Worm (Caenorhabditis elegans) whole organism, L4 larva: Measurements from ENCODE around the gene F08G2.5.

Experiments
- F10B5.3 ChIP-seq: sonication (generic microtip); optimal IDR thresholded peaks from 2 replicates; lab custom pipeline; 2016; ENCODE audit warnings: mild to moderate bottlenecking, missing genetic modification characterization, missing compliant biosample characterization
- F49E8.2 ChIP-seq: sonication (generic microtip); optimal IDR thresholded peaks from 2 replicates; lab custom pipeline; 2016; ENCODE audit warnings: missing compliant biosample characterization, mild to moderate bottlenecking, missing genetic modification characterization, borderline replicate concordance
- aly-2 ChIP-seq: sonication (generic microtip); optimal IDR thresholded peaks from 2 replicates; lab custom pipeline; 2018; ENCODE audit warnings: missing biosample characterization, missing genetic modification characterization
- ama-1 ChIP-seq: fragments of 150-350 bp; optimal IDR thresholded peaks from 2 replicates; lab custom pipeline; 2014; ENCODE audit warnings: inconsistent platforms, mixed read lengths
- arid-1 ChIP-seq: fragments of 200-800 bp; sonication (Bioruptor generic); conservative IDR thresholded peaks from 2 replicates; pipeline ENCODE4 v1.3.6; 2022; ENCODE audit warnings: missing genetic modification reagents, missing genetic modification characterization, missing compliant biosample characterization
- ceh-32 ChIP-seq: sonication (generic microtip); optimal IDR thresholded peaks from 2 replicates; lab custom pipeline; 2016; ENCODE audit warnings: mild to moderate bottlenecking, missing genetic modification characterization, missing compliant biosample characterization; ENCODE audit not compliant: poor library complexity
- ctbp-1 ChIP-seq: fragments of 200-800 bp; sonication (Bioruptor generic); IDR thresholded peaks from 2 replicates; pipeline ENCODE4 v1.3.6; 2022; ENCODE audit warnings: missing genetic modification reagents, missing genetic modification characterization, missing compliant biosample characterization
- daf-16 ChIP-seq, 3 experiments: sonication (generic microtip); optimal IDR thresholded peaks; 2 replicates each; lab custom pipeline; 2016 to 2017; ENCODE audit warnings: missing genetic modification characterization in 3 of 3, missing genetic modification reagents in 3 of 3, mild to moderate bottlenecking in 2 of 3, missing compliant biosample characterization in 2 of 3, missing biosample characterization in 1 of 3, moderate library complexity in 1 of 3
- dmd-8 ChIP-seq: fragments of 200-800 bp; sonication (Bioruptor generic); IDR thresholded peaks from 2 replicates; pipeline ENCODE4 v1.3.6; 2022; ENCODE audit warnings: missing genetic modification characterization, missing compliant biosample characterization
- dmd-9 ChIP-seq: fragments of 200-800 bp; sonication (Bioruptor generic); IDR thresholded peaks from 2 replicates; pipeline ENCODE4 v1.3.6; 2022; ENCODE audit warnings: missing genetic modification reagents, missing genetic modification characterization, missing compliant biosample characterization
- duxl-1 ChIP-seq: sonication (generic microtip); optimal IDR thresholded peaks from 2 replicates; lab custom pipeline; 2016; ENCODE audit warnings: mild to moderate bottlenecking, missing genetic modification characterization, moderate library complexity, missing compliant biosample characterization; ENCODE audit not compliant: poor library complexity
- dve-1 ChIP-seq: sonication (generic microtip); optimal IDR thresholded peaks from 2 replicates; lab custom pipeline; 2017; ENCODE audit warnings: antibody characterized with exemption, mild to moderate bottlenecking, missing genetic modification characterization, missing compliant biosample characterization; ENCODE audit not compliant: insufficient read depth
- hif-1 ChIP-seq, 2 experiments: sonication (generic microtip); optimal IDR thresholded peaks; 2 replicates each; lab custom pipeline; 2016 to 2017; ENCODE audit warnings: missing compliant biosample characterization in 2 of 2, missing genetic modification characterization in 2 of 2, missing genetic modification reagents in 2 of 2, missing genotype in 2 of 2, mild to moderate bottlenecking in 1 of 2
- hlh-30 ChIP-seq: sonication (generic microtip); optimal IDR thresholded peaks from 2 replicates; lab custom pipeline; 2017; ENCODE audit warnings: antibody characterized with exemption, mild to moderate bottlenecking, missing genetic modification characterization, missing compliant biosample characterization; ENCODE audit not compliant: insufficient read depth
- hmg-1.1 ChIP-seq: fragments of 200-800 bp; sonication (Bioruptor generic); IDR thresholded peaks from 2 replicates; pipeline ENCODE4 v1.3.6; 2022; ENCODE audit warnings: missing genetic modification reagents, missing genetic modification characterization, missing compliant biosample characterization
- lin-1 ChIP-seq: fragments of 200-800 bp; sonication (Bioruptor generic); IDR thresholded peaks from 2 replicates; pipeline ENCODE4 v1.3.6; 2022; ENCODE audit warnings: missing genetic modification reagents, missing genetic modification characterization, missing compliant biosample characterization
- lin-13 ChIP-seq: fragments of 150-350 bp; optimal IDR thresholded peaks from 2 replicates; lab custom pipeline; 2014; ENCODE audit warnings: missing biosample characterization, missing genetic modification reagents, missing genetic modification characterization
- lin-29 ChIP-seq: fragments of 200-800 bp; sonication (Bioruptor generic); IDR thresholded peaks from 2 replicates; pipeline ENCODE4 v1.3.6; 2022; ENCODE audit warnings: missing genetic modification reagents, missing genetic modification characterization, missing compliant biosample characterization
- lin-38 ChIP-seq: fragments of 200-800 bp; sonication (Bioruptor generic); IDR thresholded peaks from 2 replicates; pipeline ENCODE4 v1.3.6; 2022; ENCODE audit warnings: missing genetic modification reagents, missing genetic modification characterization, missing compliant biosample characterization
- lir-3 ChIP-seq: sonication (generic microtip); optimal IDR thresholded peaks from 2 replicates; lab custom pipeline; 2016; ENCODE audit warnings: mild to moderate bottlenecking, missing genetic modification characterization, missing compliant biosample characterization
- madf-5 ChIP-seq, 2 experiments: fragments of 200-800 bp; sonication (Bioruptor generic); IDR thresholded peaks; 2 replicates each; pipeline ENCODE4 v1.3.6; 2022; ENCODE audit warnings: missing compliant biosample characterization in 2 of 2, missing genetic modification characterization in 2 of 2
- mdt-29 ChIP-seq: fragments of 200-800 bp; sonication (Bioruptor generic); IDR thresholded peaks from 2 replicates; pipeline ENCODE4 v1.3.6; 2022; ENCODE audit warnings: missing genetic modification reagents, missing genetic modification characterization, missing compliant biosample characterization
- mep-1 ChIP-seq: fragments of 150-350 bp; sonication (generic microtip); optimal IDR thresholded peaks from 3 replicates; lab custom pipeline; 2014; ENCODE audit warnings: missing biosample characterization, missing genetic modification characterization
- mxl-2 ChIP-seq: fragments of 200-800 bp; sonication (Bioruptor generic); conservative IDR thresholded peaks from 2 replicates; pipeline ENCODE4 v1.3.6; 2022; ENCODE audit warnings: missing genetic modification reagents, missing genetic modification characterization, missing compliant biosample characterization
- mxl-3 ChIP-seq: fragments of 200-800 bp; sonication (Bioruptor generic); optimal IDR thresholded peaks from 2 replicates; lab custom pipeline; 2018; ENCODE audit warnings: mild to moderate bottlenecking, missing genetic modification characterization, missing compliant biosample characterization
- nhr-111 ChIP-seq: fragments of 200-800 bp; sonication (Bioruptor generic); optimal IDR thresholded peaks from 2 replicates; lab custom pipeline; 2018; ENCODE audit warnings: mild to moderate bottlenecking, missing genetic modification characterization, missing compliant biosample characterization
- nhr-42 ChIP-seq: fragments of 200-800 bp; sonication (Bioruptor generic); IDR thresholded peaks from 2 replicates; pipeline ENCODE4 v1.3.6; 2022; ENCODE audit warnings: missing genetic modification characterization, missing compliant biosample characterization
- nhr-48 ChIP-seq: sonication (generic microtip); optimal IDR thresholded peaks from 2 replicates; lab custom pipeline; 2016; ENCODE audit warnings: mild to moderate bottlenecking, missing genetic modification characterization, missing compliant biosample characterization
- nhr-6 ChIP-seq: fragments of 150-350 bp; optimal IDR thresholded peaks from 2 replicates; lab custom pipeline; 2014; ENCODE audit warnings: missing biosample characterization, missing genetic modification characterization
- nhr-76 ChIP-seq: fragments of 150-350 bp; optimal IDR thresholded peaks from 2 replicates; lab custom pipeline; 2014; ENCODE audit warnings: missing biosample characterization, missing genetic modification characterization
- php-3 ChIP-seq: fragments of 200-800 bp; sonication (Bioruptor generic); IDR thresholded peaks from 2 replicates; pipeline ENCODE4 v1.3.6; 2022; ENCODE audit warnings: missing genetic modification reagents, missing genetic modification characterization, missing compliant biosample characterization
- rbr-2 ChIP-seq: sonication (generic microtip); optimal IDR thresholded peaks from 2 replicates; lab custom pipeline; 2016; ENCODE audit warnings: missing genotype, missing genetic modification characterization, missing compliant biosample characterization
- sdz-12 ChIP-seq: fragments of 200-800 bp; sonication (Bioruptor generic); optimal IDR thresholded peaks from 2 replicates; lab custom pipeline; 2018; ENCODE audit warnings: mild to moderate bottlenecking, missing genetic modification characterization, missing compliant biosample characterization
- set-16 ChIP-seq: fragments of 200-800 bp; sonication (Bioruptor generic); IDR thresholded peaks from 2 replicates; pipeline ENCODE4 v1.3.6; 2022; ENCODE audit warnings: missing genetic modification reagents, missing genetic modification characterization, missing compliant biosample characterization
- snpc-1.2 ChIP-seq: fragments of 200-800 bp; sonication (Bioruptor generic); IDR thresholded peaks from 2 replicates; pipeline ENCODE4 v1.3.6; 2022; ENCODE audit warnings: missing genetic modification reagents, missing genetic modification characterization, missing compliant biosample characterization
- snpc-4 ChIP-seq: fragments of 150-350 bp; optimal IDR thresholded peaks from 2 replicates; lab custom pipeline; 2014; ENCODE audit warnings: missing biosample characterization, missing genetic modification characterization
- spr-1 ChIP-seq: sonication (generic microtip); optimal IDR thresholded peaks from 2 replicates; lab custom pipeline; 2016; ENCODE audit warnings: mild to moderate bottlenecking, missing genetic modification characterization, missing compliant biosample characterization
- zfp-3 ChIP-seq: fragments of 200-800 bp; sonication (Bioruptor generic); conservative IDR thresholded peaks from 2 replicates; pipeline ENCODE4 v1.3.6; 2022; ENCODE audit warnings: missing genetic modification reagents, missing genetic modification characterization, missing compliant biosample characterization
- zip-2 ChIP-seq: fragments of 150-350 bp; optimal IDR thresholded peaks from 2 replicates; lab custom pipeline; 2014; ENCODE audit warnings: missing biosample characterization, missing genetic modification characterization
- ztf-7 ChIP-seq: fragments of 150-350 bp; optimal IDR thresholded peaks from 2 replicates; lab custom pipeline; 2014; ENCODE audit warnings: missing biosample characterization, missing genetic modification characterization

Gene F08G2.5

DNA sequence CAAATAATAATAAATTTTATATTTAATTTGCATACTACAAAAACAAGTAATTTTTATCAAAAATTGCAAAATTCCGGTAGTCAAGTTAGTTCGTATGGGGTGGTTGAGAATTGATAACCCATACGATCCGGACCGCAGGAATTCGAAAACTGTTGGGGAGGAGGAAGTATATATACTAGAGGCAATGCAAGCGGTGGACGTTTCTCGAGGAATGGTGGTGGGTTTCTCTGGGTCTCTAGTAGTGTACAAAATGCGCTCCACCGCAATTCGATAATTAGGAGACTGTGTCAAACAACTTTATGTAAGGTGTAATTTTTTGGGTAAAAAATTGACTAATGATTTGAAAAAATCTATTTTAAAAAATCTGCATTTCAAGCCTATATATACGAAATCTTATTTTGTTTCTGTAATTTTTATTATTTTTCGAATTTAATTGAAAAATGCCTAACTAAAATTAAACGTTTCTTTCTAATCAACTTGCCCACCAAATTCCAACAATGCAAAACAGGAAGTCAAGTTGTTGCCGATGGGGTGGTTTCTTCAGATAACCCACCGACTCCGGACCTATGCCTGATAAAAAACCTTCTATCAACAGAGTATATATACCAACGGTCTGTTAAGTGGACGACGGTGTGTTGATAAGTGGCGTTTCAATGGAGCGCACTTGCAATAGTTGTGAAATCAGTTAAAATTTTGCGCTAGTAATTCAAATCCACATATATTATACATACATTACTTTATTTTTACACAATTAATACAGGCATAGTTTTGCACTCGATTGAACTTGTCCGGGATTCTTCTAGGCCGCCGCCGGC lies 1.2 kb upstream of the F08G2.5 start (continued):
- TF ChIP-seq nhr-111 (GFP tag; lab: Kevin White, UChicago) (peak; percentile 71), zfp-3 (GFP tag; lab: Robert Waterston, UW) (peak; percentile 68), snpc-1.2 (peak; percentile 76), nhr-76 (tag; lab: Kevin White, UChicago) (no peak), dmd-9 (GFP tag; lab: Robert Waterston, UW) (peak; percentile 85), zip-2 (tag; lab: Kevin White, UChicago) (peak; percentile 69), F10B5.3 (peak; percentile 70), hmg-1.1 (GFP tag; lab: Robert Waterston, UW) (peak; percentile 97), dmd-8 (GFP tag; lab: Robert Waterston, UW) (peak; percentile 85), rbr-2 (tag; lab: Kevin White, UChicago) (peak; percentile 94), duxl-1 (peak; percentile 93), sdz-12 (GFP tag; lab: Kevin White, UChicago) (no peak), ctbp-1 (GFP tag; lab: Robert Waterston, UW) (peak; percentile 93), set-16 (GFP tag; lab: Robert Waterston, UW) (0 out of 2 replicates have a peak, but pooled peaks have one; percentile 8), lin-1 (peak; percentile 82), hlh-30 (tag; lab: Kevin White, UChicago) (peak; percentile 88)

DNA sequence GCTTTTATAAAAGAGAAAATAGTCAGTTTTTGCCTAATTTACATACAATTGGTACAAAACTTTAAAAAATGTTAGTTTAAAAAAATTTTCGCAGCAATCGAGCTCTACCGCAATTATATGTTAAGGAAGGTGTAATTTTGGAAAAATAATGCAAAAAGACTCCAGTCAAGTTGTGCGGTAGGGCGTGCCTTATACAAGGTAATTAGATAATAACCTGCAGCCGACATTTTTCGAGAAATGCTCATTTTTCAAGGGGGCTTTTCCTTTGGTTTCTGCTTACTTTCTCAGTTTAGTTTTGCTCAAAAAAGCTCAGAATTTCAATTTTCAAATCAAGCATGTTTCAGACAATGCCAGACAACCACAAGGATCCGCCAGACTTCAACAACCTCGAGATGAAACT lies 3.2 kb downstream of the F08G2.5 start, which contains the start of gene F08G2.4:
Gene F08G2.4 (plus strand): TSS at position 348 of the 400 bp plus-strand sequence.
- TF ChIP-seq hif-1 (tag; optimal IDR thresholded peaks at IDR 0.05; lab: Kevin White, UChicago) (no peak), mdt-29 (no peak), madf-5 (GFP tag; IDR thresholded peaks at IDR 0.05; lab: Robert Waterston, UW) (no peak), ztf-7 (tag; lab: Kevin White, UChicago) (no peak), lin-13 (GFP tag; lab: Kevin White, UChicago) (no peak), lin-29 (no peak), aly-2 (tag; lab: Kevin White, UChicago) (no peak), ceh-32 (tag; lab: Kevin White, UChicago) (no peak), daf-16 (GFP tag; optimal IDR thresholded peaks at IDR 0.05; lab: Kevin White, UChicago) (no peak), daf-16 (tag; optimal IDR thresholded peaks at IDR 0.05; lab: Kevin White, UChicago) (no peak), hlh-30 (tag; lab: Kevin White, UChicago) (no peak), lir-3 (tag; lab: Kevin White, UChicago) (no peak)

DNA sequence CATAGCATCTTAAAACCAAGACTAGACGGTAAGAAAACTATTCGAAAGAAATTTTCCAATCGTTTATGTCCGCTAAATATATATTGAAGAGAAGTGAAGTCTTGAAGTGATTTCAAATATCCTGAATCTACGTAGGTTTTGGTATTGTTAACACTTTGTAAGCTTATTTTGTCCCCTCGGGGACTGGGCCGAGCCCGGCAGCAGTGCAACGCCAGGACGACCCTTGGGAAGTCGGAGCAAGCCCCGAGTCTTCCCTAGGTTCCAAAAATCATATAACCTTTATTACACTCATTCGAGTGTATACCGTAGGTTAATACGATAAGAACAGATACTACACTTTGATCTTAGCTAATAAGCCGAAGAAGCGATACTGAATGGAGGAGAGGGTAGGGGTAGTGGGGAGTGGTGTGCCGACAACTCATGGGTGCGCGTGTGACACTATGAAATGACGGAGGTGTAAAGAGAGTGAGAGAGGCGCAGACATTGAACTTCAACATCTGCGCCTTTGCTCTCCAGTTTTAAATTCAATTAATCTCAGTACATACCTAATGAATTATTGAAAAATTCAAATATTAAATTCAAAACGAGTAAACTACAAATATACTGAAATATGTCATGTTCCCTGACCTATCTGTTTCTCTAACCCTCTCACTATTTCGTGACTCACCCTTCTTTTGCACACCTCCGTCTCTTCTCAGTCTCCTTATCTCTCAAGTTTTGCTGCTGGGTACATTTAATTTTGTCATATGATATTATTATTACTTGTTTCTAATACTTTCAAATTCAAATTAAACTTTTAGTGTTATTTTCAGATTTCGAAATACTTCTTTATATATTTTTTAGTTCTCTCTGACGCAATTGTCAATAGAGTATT lies 4.1 kb downstream of the F08G2.5 start:
- TF ChIP-seq spr-1 (tag; lab: Kevin White, UChicago) = peak; percentile 55
- peak; percentile 39 for TF ChIP-seq rbr-2 (tag; lab: Kevin White, UChicago)
- TF ChIP-seq mxl-2 (GFP tag; lab: Robert Waterston, UW) = 0 out of 2 replicates have a peak, but pooled peaks have one; percentile 32
- TF ChIP-seq snpc-4 = peak; percentile 85
- peak in 1 of 2 experiments; percentile 41 for TF ChIP-seq daf-16 (GFP tag; optimal IDR thresholded peaks at IDR 0.05; lab: Kevin White, UChicago)
- peak; percentile 62 for TF ChIP-seq daf-16 (tag; optimal IDR thresholded peaks at IDR 0.05; lab: Kevin White, UChicago)
- peak; percentile 81 for TF ChIP-seq F49E8.2 (tag; lab: Kevin White, UChicago)
- peak; percentile 11 for TF ChIP-seq aly-2 (tag; lab: Kevin White, UChicago)
- TF ChIP-seq mep-1 (tag; lab: Kevin White, UChicago) = peak; percentile 62
- TF ChIP-seq snpc-1.2 = peak; percentile 72
- TF ChIP-seq ama-1 (lab: Kevin White, UChicago) = peak; percentile 83
- TF ChIP-seq mxl-3 (GFP tag; lab: Kevin White, UChicago) = peak; percentile 26
- peak; percentile 91 for TF ChIP-seq nhr-42 (GFP tag; lab: Robert Waterston, UW)
- peak; percentile 63 for TF ChIP-seq dve-1
- TF ChIP-seq nhr-48 (tag; lab: Kevin White, UChicago) = peak; percentile 59
- peak; percentile 61 for TF ChIP-seq lin-13 (GFP tag; lab: Kevin White, UChicago)
- peak; percentile 63 for TF ChIP-seq lin-38
- TF ChIP-seq duxl-1 = peak; percentile 37
- TF ChIP-seq php-3 = peak; percentile 30; the same call in 1 of the 2 replicates
- peak; percentile 52; the same call in 1 of the 2 replicates for TF ChIP-seq arid-1 (GFP tag; lab: Robert Waterston, UW)
- peak; percentile 69; the same call in 1 of the 2 replicates for TF ChIP-seq mdt-29
- TF ChIP-seq nhr-6 = peak; percentile 79
